Fruit fly (Drosophila melanogaster): ENCODE data around the gene Paip2.

Paip2 gene

DNA sequence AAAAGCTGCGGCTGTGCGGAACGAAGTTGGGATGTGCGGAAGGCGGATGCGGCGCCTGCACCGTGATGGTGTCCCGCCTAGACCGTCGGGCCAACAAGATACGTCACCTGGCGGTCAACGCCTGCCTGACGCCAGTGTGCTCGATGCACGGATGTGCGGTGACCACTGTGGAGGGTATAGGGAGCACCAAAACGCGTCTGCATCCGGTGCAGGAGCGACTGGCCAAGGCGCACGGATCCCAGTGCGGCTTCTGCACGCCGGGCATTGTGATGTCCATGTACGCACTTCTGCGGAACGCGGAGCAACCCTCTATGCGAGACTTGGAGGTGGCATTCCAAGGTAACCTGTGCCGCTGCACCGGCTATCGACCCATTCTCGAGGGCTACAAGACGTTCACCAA, 53.1 kb downstream of the Paip2 start:
- 0 out of 2 replicates have a peak, but pooled peaks have one; percentile 17 for TF ChIP-seq Dip2 (GFP tag; IDR thresholded peaks at IDR 0.05)
- TF ChIP-seq CG5245 (GFP tag; optimal IDR thresholded peaks at IDR 0.05), result no peak
- no peak for TF ChIP-seq Awh (GFP tag; IDR thresholded peaks at IDR 0.05)
- TF ChIP-seq Med (GFP tag), result peak; percentile 59
- no peak for TF ChIP-seq Mrtf (GFP tag; IDR thresholded peaks at IDR 0.05)
- 0 out of 3 replicates have a peak, but pooled peaks have one; percentile 29 for TF ChIP-seq z (GFP tag; IDR thresholded peaks at IDR 0.05)
- TF ChIP-seq Elba2 (GFP tag; optimal IDR thresholded peaks at IDR 0.05), result no peak
- TF ChIP-seq Pdp1 (GFP tag; optimal IDR thresholded peaks at IDR 0.05), result no peak
- TF ChIP-seq Vsx1 (GFP tag; optimal IDR thresholded peaks at IDR 0.05), result no peak
- no peak for TF ChIP-seq BEAF-32 (GFP tag; optimal IDR thresholded peaks at IDR 0.05)
- no peak for TF ChIP-seq CG15479 (GFP tag; optimal IDR thresholded peaks at IDR 0.05)
- TF ChIP-seq CG31365 (tag; optimal IDR thresholded peaks at IDR 0.05), result no peak
- 0 out of 3 replicates have a peak, but pooled peaks have one; percentile 27 for TF ChIP-seq H15 (GFP tag; IDR thresholded peaks at IDR 0.05)
- TF ChIP-seq CG8478 (optimal IDR thresholded peaks at IDR 0.05), result peak; percentile 68
